Fruit fly (Drosophila melanogaster) whole organism, embryonic: ENCODE data around the gene CG32147.
A peak's percentile ranks its signal among the peaks of the same experiment; 100 is the strongest.

Experiments used
- Adf1 ChIP-seq: fragments of 200-800 bp; sonication (Bioruptor generic); IDR thresholded peaks from 2 replicates; pipeline ENCODE4 v1.3.6; 2022; ENCODE audit warnings: missing biosample characterization, missing genetic modification characterization
- Aef1 ChIP-seq: fragments of 200-800 bp; sonication (Bioruptor generic); IDR thresholded peaks from 3 replicates; pipeline ENCODE4 v1.3.6; 2022; ENCODE audit warnings: missing biosample characterization, missing genetic modification characterization
- Asciz ChIP-seq: fragments of 200-800 bp; sonication (Bioruptor generic); optimal IDR thresholded peaks from 2 replicates; lab custom pipeline; 2017; ENCODE audit warnings: missing biosample characterization, mild to moderate bottlenecking, missing genetic modification characterization, missing genetic modification reagents
- BtbVII ChIP-seq: fragments of 200-800 bp; sonication (Bioruptor generic); optimal IDR thresholded peaks from 3 replicates; lab custom pipeline; 2017; ENCODE audit warnings: missing biosample characterization, mild to moderate bottlenecking, missing genetic modification characterization
- CG10147 ChIP-seq: fragments of 200-800 bp; sonication (Bioruptor generic); optimal IDR thresholded peaks from 2 replicates; lab custom pipeline; 2019; ENCODE audit warnings: missing biosample characterization, mild to moderate bottlenecking, missing genetic modification characterization, moderate library complexity
- CG10209 ChIP-seq: fragments of 200-800 bp; sonication (Bioruptor generic); optimal IDR thresholded peaks from 3 replicates; lab custom pipeline; 2017; ENCODE audit warnings: missing biosample characterization, mild to moderate bottlenecking, missing genetic modification characterization, missing genetic modification reagents
- CG1024 ChIP-seq: fragments of 200-800 bp; sonication (Bioruptor generic); IDR thresholded peaks from 2 replicates; pipeline ENCODE4 v1.3.6; 2022; ENCODE audit warnings: missing biosample characterization, missing genetic modification characterization
- CG10366 ChIP-seq: fragments of 200-800 bp; sonication (Bioruptor generic); IDR thresholded peaks from 2 replicates; pipeline ENCODE4 v1.3.6; 2022; ENCODE audit warnings: missing biosample characterization, missing genetic modification characterization
- CG12236 ChIP-seq: fragments of 200-800 bp; sonication (Bioruptor generic); optimal IDR thresholded peaks from 2 replicates; lab custom pipeline; 2016; ENCODE audit warnings: missing biosample characterization, missing genetic modification characterization
- CG12659 ChIP-seq: fragments of 200-800 bp; sonication (Bioruptor generic); optimal IDR thresholded peaks from 3 replicates; lab custom pipeline; 2017; ENCODE audit warnings: mild to moderate bottlenecking, missing biosample characterization, missing genetic modification reagents, missing genetic modification characterization
- CG13123 ChIP-seq: fragments of 200-800 bp; sonication (Bioruptor generic); optimal IDR thresholded peaks from 2 replicates; lab custom pipeline; 2016; ENCODE audit warnings: missing biosample characterization, missing genetic modification characterization
- CG13424 ChIP-seq: fragments of 200-800 bp; sonication (Bioruptor generic); optimal IDR thresholded peaks from 2 replicates; lab custom pipeline; 2019; ENCODE audit warnings: missing biosample characterization, mild to moderate bottlenecking, missing genetic modification characterization, moderate library complexity
- CG18599 ChIP-seq: fragments of 200-800 bp; sonication (Bioruptor generic); optimal IDR thresholded peaks from 3 replicates; lab custom pipeline; 2017; ENCODE audit warnings: missing biosample characterization, missing genetic modification characterization, mild to moderate bottlenecking, moderate library complexity, missing genetic modification reagents
- CG2875 ChIP-seq: fragments of 200-800 bp; sonication (Bioruptor generic); optimal IDR thresholded peaks from 2 replicates; lab custom pipeline; 2017; ENCODE audit warnings: missing biosample characterization, mild to moderate bottlenecking, missing genetic modification characterization, missing genetic modification reagents
- CG34422 ChIP-seq: fragments of 200-800 bp; sonication (Bioruptor generic); IDR thresholded peaks from 3 replicates; pipeline ENCODE4 v1.3.6; 2022; ENCODE audit warnings: missing biosample characterization, missing genetic modification characterization
- CG42726 ChIP-seq: fragments of 200-800 bp; sonication (Bioruptor generic); IDR thresholded peaks from 2 replicates; pipeline ENCODE4 v1.3.6; 2022; ENCODE audit warnings: missing biosample characterization, missing genetic modification characterization; ENCODE audit not compliant: partially characterized antibody
- CG4360 ChIP-seq: fragments of 200-800 bp; sonication (Bioruptor generic); IDR thresholded peaks from 2 replicates; pipeline ENCODE4 v1.3.6; 2022; ENCODE audit warnings: missing biosample characterization, missing genetic modification characterization
- CG6175 ChIP-seq: fragments of 200-800 bp; sonication (Bioruptor generic); IDR thresholded peaks from 3 replicates; pipeline ENCODE4 v1.3.6; 2022; ENCODE audit warnings: missing biosample characterization, missing genetic modification characterization
- CG7556 ChIP-seq: fragments of 200-800 bp; sonication (Bioruptor generic); optimal IDR thresholded peaks from 2 replicates; lab custom pipeline; 2017; ENCODE audit warnings: missing biosample characterization, mild to moderate bottlenecking, missing genetic modification characterization
- D ChIP-seq, 2 experiments: fragments of 200-800 bp in 1 of 2; fragments of >200 bp in 1 of 2; sonication (Bioruptor generic) in 1 of 2; optimal IDR thresholded peaks; 2 replicates in 1 of 2; 3 replicates in 1 of 2; lab custom pipeline; 2017; ENCODE audit warnings: mild to moderate bottlenecking in 1 of 2, missing biosample characterization in 1 of 2, missing genetic modification characterization in 1 of 2, missing genetic modification reagents in 1 of 2
- Dip2 ChIP-seq: fragments of 200-800 bp; sonication (Bioruptor generic); IDR thresholded peaks from 2 replicates; pipeline ENCODE4 v1.3.6; 2022; ENCODE audit warnings: missing biosample characterization, missing genetic modification characterization
- Dll ChIP-seq: fragments of 200-800 bp; sonication (Bioruptor generic); IDR thresholded peaks from 4 replicates; pipeline ENCODE4 v1.3.6; 2022; ENCODE audit warnings: missing biosample characterization, missing genetic modification characterization; ENCODE audit not compliant: partially characterized antibody
- Dp ChIP-seq: fragments of 200-800 bp; sonication (Bioruptor generic); optimal IDR thresholded peaks from 2 replicates; lab custom pipeline; 2018; ENCODE audit warnings: missing biosample characterization, mild to moderate bottlenecking, missing genetic modification characterization, moderate library complexity
- Fer1 ChIP-seq: fragments of 200-800 bp; sonication (Bioruptor generic); optimal IDR thresholded peaks from 2 replicates; lab custom pipeline; 2017; ENCODE audit warnings: missing biosample characterization, mild to moderate bottlenecking, missing genetic modification characterization
- Gug ChIP-seq: fragments of 200-800 bp; sonication (Bioruptor generic); IDR thresholded peaks from 4 replicates; pipeline ENCODE4 v1.3.6; 2022; ENCODE audit warnings: missing biosample characterization, missing genetic modification characterization
- Mrtf ChIP-seq: fragments of 200-800 bp; sonication (Bioruptor generic); IDR thresholded peaks from 3 replicates; pipeline ENCODE4 v1.3.6; 2022; ENCODE audit warnings: missing biosample characterization, missing genetic modification characterization
- NFAT ChIP-seq: fragments of 200-800 bp; sonication (Bioruptor generic); IDR thresholded peaks from 2 replicates; pipeline ENCODE4 v1.3.6; 2022; ENCODE audit warnings: missing biosample characterization, missing genetic modification characterization
- Oaz ChIP-seq: fragments of 200-800 bp; sonication (Bioruptor generic); IDR thresholded peaks from 2 replicates; pipeline ENCODE4 v1.3.6; 2022; ENCODE audit warnings: missing biosample characterization, missing genetic modification characterization
- Vsx1 ChIP-seq: fragments of 200-800 bp; sonication (Bioruptor generic); optimal IDR thresholded peaks from 2 replicates; lab custom pipeline; 2017; ENCODE audit warnings: missing biosample characterization, mild to moderate bottlenecking, missing genetic modification characterization, missing genetic modification reagents
- br ChIP-seq: fragments of >200 bp; optimal IDR thresholded peaks from 2 replicates; lab custom pipeline; 2017
- cato ChIP-seq: fragments of 200-800 bp; sonication (Bioruptor generic); optimal IDR thresholded peaks from 2 replicates; lab custom pipeline; 2016; ENCODE audit warnings: missing biosample characterization, missing genetic modification characterization, borderline replicate concordance
- cg ChIP-seq: fragments of 200-800 bp; sonication (Bioruptor generic); optimal IDR thresholded peaks from 3 replicates; lab custom pipeline; 2019; ENCODE audit warnings: missing biosample characterization, mild to moderate bottlenecking, missing genetic modification characterization, moderate library complexity
- ems ChIP-seq: fragments of 200-800 bp; sonication (Bioruptor generic); optimal IDR thresholded peaks from 3 replicates; lab custom pipeline; 2016; ENCODE audit warnings: missing biosample characterization, missing genetic modification characterization
- exex ChIP-seq: fragments of 200-800 bp; sonication (Bioruptor generic); optimal IDR thresholded peaks from 4 replicates; lab custom pipeline; 2018; ENCODE audit warnings: missing biosample characterization, mild to moderate bottlenecking, missing genetic modification characterization, moderate library complexity
- fu2 ChIP-seq: fragments of 200-800 bp; sonication (Bioruptor generic); optimal IDR thresholded peaks from 2 replicates; lab custom pipeline; 2016; ENCODE audit warnings: missing biosample characterization, missing genetic modification characterization
- gce ChIP-seq: fragments of 200-800 bp; sonication (Bioruptor generic); IDR thresholded peaks from 3 replicates; pipeline ENCODE4 v1.3.6; 2022; ENCODE audit warnings: missing biosample characterization, missing genetic modification characterization
- grn ChIP-seq: fragments of 200-800 bp; sonication (Bioruptor generic); optimal IDR thresholded peaks from 3 replicates; lab custom pipeline; 2017; ENCODE audit warnings: missing biosample characterization, missing genetic modification characterization
- hth ChIP-seq: fragments of >200 bp; optimal IDR thresholded peaks from 2 replicates; lab custom pipeline; 2017; ENCODE audit warnings: inconsistent platforms
- lilli ChIP-seq: fragments of 200-800 bp; sonication (Bioruptor generic); optimal IDR thresholded peaks from 3 replicates; lab custom pipeline; 2016; ENCODE audit warnings: missing biosample characterization, missing genetic modification characterization
- lov ChIP-seq, 2 experiments: fragments of 200-800 bp in 1 of 2; fragments of >200 bp in 1 of 2; sonication (Bioruptor generic) in 1 of 2; IDR thresholded peaks in 1 of 2; optimal IDR thresholded peaks in 1 of 2; 2 replicates in 1 of 2; 3 replicates in 1 of 2; pipeline versions ENCODE4 v1.3.6 to Lab custom; 2017 to 2022; ENCODE audit warnings: missing biosample characterization in 1 of 2, missing genetic modification characterization in 1 of 2
- oc ChIP-seq: fragments of 200-800 bp; sonication (Bioruptor generic); optimal IDR thresholded peaks from 2 replicates; lab custom pipeline; 2018; ENCODE audit warnings: missing biosample characterization, mild to moderate bottlenecking, missing genetic modification characterization, moderate library complexity
- pb ChIP-seq: fragments of 200-800 bp; sonication (Bioruptor generic); optimal IDR thresholded peaks from 3 replicates; lab custom pipeline; 2016; ENCODE audit warnings: missing biosample characterization, missing genetic modification characterization
- sens ChIP-seq: fragments of 200-800 bp; sonication (Bioruptor generic); peaks from one replicate; lab custom pipeline; 2016; ENCODE audit warnings: missing biosample characterization, missing genetic modification characterization
- sens-2 ChIP-seq: fragments of 200-800 bp; sonication (Bioruptor generic); IDR thresholded peaks from 2 replicates; pipeline ENCODE4 v1.3.6; 2022; ENCODE audit warnings: missing biosample characterization, missing genetic modification characterization
- sr ChIP-seq: fragments of 200-800 bp; sonication (Bioruptor generic); IDR thresholded peaks from 3 replicates; pipeline ENCODE4 v1.3.6; 2022; ENCODE audit warnings: missing biosample characterization, missing genetic modification characterization
- tio ChIP-seq: fragments of 200-800 bp; sonication (Bioruptor generic); optimal IDR thresholded peaks from 2 replicates; lab custom pipeline; 2017; ENCODE audit warnings: missing biosample characterization, missing genetic modification characterization, inconsistent platforms
- tup ChIP-seq: fragments of 200-800 bp; sonication (Bioruptor generic); optimal IDR thresholded peaks from 2 replicates; lab custom pipeline; 2016; ENCODE audit warnings: missing biosample characterization, mild to moderate bottlenecking, missing genetic modification characterization, moderate library complexity
- unpg ChIP-seq: fragments of 200-800 bp; sonication (Bioruptor generic); optimal IDR thresholded peaks from 3 replicates; lab custom pipeline; 2018; ENCODE audit warnings: missing biosample characterization, mild to moderate bottlenecking, missing genetic modification characterization, moderate library complexity

Gene CG32147

DNA sequence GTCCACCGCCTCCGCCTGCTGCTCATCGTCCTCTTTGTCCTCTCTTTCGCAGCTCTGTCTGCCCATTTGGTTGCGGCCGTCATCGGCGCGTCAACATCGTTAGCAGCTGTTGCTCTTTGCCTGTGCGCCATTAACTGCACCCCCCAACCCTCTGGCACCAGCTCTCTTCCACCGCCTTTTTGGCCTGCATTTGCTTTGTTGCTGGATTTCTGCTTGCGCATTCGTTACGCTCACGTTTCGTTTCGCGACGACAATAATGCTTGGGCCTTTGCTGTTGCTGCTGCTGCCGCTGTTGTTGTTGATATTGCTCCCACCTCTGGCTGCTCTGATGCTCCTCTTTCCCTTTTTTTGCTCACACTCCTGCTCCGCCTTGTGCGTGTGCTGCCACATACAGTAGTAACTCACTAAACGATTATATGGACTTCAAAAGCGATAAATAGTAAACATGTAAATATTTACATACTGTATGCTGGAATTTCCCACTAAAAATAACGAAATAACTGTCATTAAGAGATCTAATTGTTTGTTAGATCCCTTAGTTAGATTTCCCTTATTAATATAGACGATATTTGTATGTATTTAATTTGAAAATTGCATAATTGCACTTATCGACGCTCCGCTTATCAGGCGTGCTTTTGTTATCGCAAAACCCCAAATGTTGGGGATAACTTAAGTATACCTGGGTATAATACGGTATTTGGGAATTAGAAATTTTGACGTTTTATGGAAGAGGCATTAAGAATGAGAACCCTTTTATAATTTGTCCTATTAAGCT lies 42.0 kb downstream of the CG32147 start (continued):
- TF ChIP-seq fu2 (GFP tag; lab: Kevin White, UChicago) (no peak), Dip2 (GFP tag; lab: Robert Waterston, UW) (no peak), Dll (no peak), Dp (no peak), CG6175 (no peak), CG7556 (GFP tag; lab: Kevin White, UChicago) (no peak), Oaz (GFP tag; lab: Robert Waterston, UW) (no peak), sr (0 out of 3 replicates have a peak, but pooled peaks have one; percentile 3), CG4360 (GFP tag; lab: Robert Waterston, UW) (no peak; the same call in 1 of the 2 replicates)

DNA sequence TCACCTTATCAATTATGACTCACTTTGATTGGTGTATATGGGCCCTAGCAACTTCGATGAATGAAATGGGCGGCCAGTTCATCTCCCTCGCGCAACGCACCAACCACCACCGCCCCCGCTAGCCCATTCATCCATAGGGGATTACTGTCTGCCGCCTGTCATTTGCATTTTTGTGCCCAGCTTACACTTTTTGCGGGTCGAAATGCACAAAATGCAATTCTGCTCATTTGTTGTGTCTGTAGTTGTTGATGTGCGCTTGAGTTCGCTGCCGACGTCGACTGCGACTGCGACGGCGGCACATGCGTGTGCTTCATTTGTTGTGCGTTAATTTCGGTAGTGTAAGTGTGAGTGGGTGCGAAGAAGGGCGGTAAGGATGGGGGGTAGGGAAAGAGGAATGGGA lies 42.9 kb downstream of the CG32147 start:
- TF ChIP-seq exex (tag; lab: Kevin White, UChicago) (no peak), Mrtf (GFP tag; lab: Robert Waterston, UW) (no peak), CG42726 (GFP tag; lab: Robert Waterston, UW) (no peak), pb (GFP tag; lab: Kevin White, UChicago) (no peak), CG12236 (GFP tag; lab: Kevin White, UChicago) (no peak), fu2 (GFP tag; lab: Kevin White, UChicago) (no peak), BtbVII (GFP tag; lab: Kevin White, UChicago) (no peak), oc (tag; lab: Kevin White, UChicago) (peak; percentile 12), cg (GFP tag; lab: Kevin White, UChicago) (peak; percentile 0), tup (GFP tag; lab: Kevin White, UChicago) (no peak), CG10147 (no peak), sens-2 (GFP tag; lab: Robert Waterston, UW) (no peak), CG18599 (GFP tag; lab: Kevin White, UChicago) (no peak), CG1024 (GFP tag; lab: Robert Waterston, UW) (no peak), CG12659 (GFP tag; lab: Kevin White, UChicago) (no peak), Aef1 (GFP tag; lab: Robert Waterston, UW) (no peak), ems (GFP tag; lab: Kevin White, UChicago) (no peak), lilli (GFP tag; lab: Kevin White, UChicago) (no peak), CG13424 (tag; lab: Kevin White, UChicago) (no peak), NFAT (GFP tag; lab: Robert Waterston, UW) (no peak), CG10209 (no peak), cato (no peak), CG34422 (GFP tag; lab: Robert Waterston, UW) (no peak), gce (GFP tag; lab: Robert Waterston, UW) (no peak), D (optimal IDR thresholded peaks at IDR 0.05; lab: Kevin White, UChicago) (peak; percentile 15), D (GFP tag; optimal IDR thresholded peaks at IDR 0.05; lab: Kevin White, UChicago) (no peak), tio (no peak), CG10366 (no peak), Asciz (no peak), sens (GFP tag; lab: Kevin White, UChicago) (peak; percentile 56), br (lab: Kevin White, UChicago) (no peak), Adf1 (GFP tag; lab: Robert Waterston, UW) (peak; percentile 52; the same call in 1 of the 2 replicates), grn (GFP tag; lab: Kevin White, UChicago) (no peak), lov (optimal IDR thresholded peaks at IDR 0.05; lab: Kevin White, UChicago) (no peak), lov (GFP tag; IDR thresholded peaks at IDR 0.05; lab: Robert Waterston, UW) (no peak), Vsx1 (GFP tag; lab: Kevin White, UChicago) (no peak), CG2875 (GFP tag; lab: Kevin White, UChicago) (no peak), hth (no peak), CG13123 (no peak), unpg (GFP tag; lab: Kevin White, UChicago) (no peak), Fer1 (GFP tag; lab: Kevin White, UChicago) (no peak), Gug (no peak)
